Worm (Caenorhabditis elegans) whole organism, L1 larva: ENCODE results near the gene F53A9.3.
A peak's percentile ranks its signal among the peaks of the same experiment; 100 is the strongest.

Source experiments
- C04F5.9 ChIP-seq: sonication (generic microtip); optimal IDR thresholded peaks from 2 replicates; lab custom pipeline; 2016; ENCODE audit warnings: missing genetic modification characterization, missing compliant biosample characterization
- F16B12.6 ChIP-seq: fragments of 150-350 bp; optimal IDR thresholded peaks from 2 replicates; lab custom pipeline; 2014; ENCODE audit warnings: missing biosample characterization, missing genetic modification characterization
- Y116A8C.19 ChIP-seq: sonication (generic microtip); optimal IDR thresholded peaks from 2 replicates; lab custom pipeline; 2016; ENCODE audit warnings: missing compliant biosample characterization, missing genetic modification characterization, borderline replicate concordance
- blmp-1 ChIP-seq: fragments of 150-350 bp; optimal IDR thresholded peaks from 2 replicates; lab custom pipeline; 2014; ENCODE audit warnings: missing biosample characterization, missing genetic modification characterization
- ceh-90 ChIP-seq: sonication (generic microtip); optimal IDR thresholded peaks from 2 replicates; lab custom pipeline; 2016; ENCODE audit warnings: missing genetic modification characterization, missing compliant biosample characterization
- efl-1 ChIP-seq, 4 experiments: fragments of 150-350 bp; optimal IDR thresholded peaks in 3 of 4; peaks in 1 of 4; 1 replicate in 1 of 4; 2 replicates in 3 of 4; lab custom pipeline; 2014; ENCODE audit warnings: missing biosample characterization in 2 of 4, missing genetic modification characterization in 2 of 4, missing genetic modification reagents in 2 of 4
- egl-27 ChIP-seq, 2 experiments: fragments of 150-350 bp in 1 of 2; sonication (generic microtip); optimal IDR thresholded peaks; 3 replicates each; lab custom pipeline; 2017 to 2018; ENCODE audit warnings: missing biosample characterization in 2 of 2, missing genetic modification characterization in 2 of 2, missing genetic modification reagents in 2 of 2
- elt-2 ChIP-seq: sonication (generic microtip); optimal IDR thresholded peaks from 2 replicates; lab custom pipeline; 2016; ENCODE audit warnings: missing genetic modification characterization, mild to moderate bottlenecking, inconsistent platforms, missing compliant biosample characterization, missing genetic modification reagents
- elt-3 ChIP-seq, 6 experiments: fragments of 150-350 bp in 1 of 6; sonication (generic microtip); optimal IDR thresholded peaks; 2 replicates each; lab custom pipeline; 2017 to 2018; ENCODE audit warnings: missing biosample characterization in 6 of 6, missing genetic modification characterization in 6 of 6, inconsistent platforms in 1 of 6
- fkh-10 ChIP-seq: sonication (generic microtip); optimal IDR thresholded peaks from 2 replicates; lab custom pipeline; 2017; ENCODE audit warnings: missing biosample characterization, missing genetic modification reagents, missing genetic modification characterization
- grh-1 ChIP-seq: fragments of 200-800 bp; sonication (Bioruptor generic); IDR thresholded peaks from 2 replicates; pipeline ENCODE4 v1.3.6; 2022; ENCODE audit warnings: missing genetic modification reagents, missing genetic modification characterization, missing compliant biosample characterization
- lin-35 ChIP-seq, 2 experiments: fragments of 150-350 bp; optimal IDR thresholded peaks; 2 replicates each; lab custom pipeline; 2014; ENCODE audit warnings: missing biosample characterization in 2 of 2, missing genetic modification characterization in 2 of 2, missing genetic modification reagents in 2 of 2
- lir-3 ChIP-seq: sonication (generic microtip); optimal IDR thresholded peaks from 2 replicates; lab custom pipeline; 2016; ENCODE audit warnings: mild to moderate bottlenecking, missing genetic modification characterization, moderate library complexity, missing compliant biosample characterization; ENCODE audit not compliant: poor library complexity
- mdl-1 ChIP-seq, 2 experiments: fragments of 150-350 bp; optimal IDR thresholded peaks; 2 replicates each; lab custom pipeline; 2014 to 2017; ENCODE audit warnings: missing biosample characterization in 2 of 2, missing genetic modification characterization in 2 of 2, inconsistent platforms in 1 of 2
- mep-1 ChIP-seq: fragments of 150-350 bp; optimal IDR thresholded peaks from 2 replicates; lab custom pipeline; 2014; ENCODE audit warnings: missing biosample characterization, missing genetic modification characterization
- nhr-11 ChIP-seq: fragments of 150-350 bp; optimal IDR thresholded peaks from 2 replicates; lab custom pipeline; 2014; ENCODE audit warnings: missing biosample characterization, missing genetic modification characterization
- nhr-12 ChIP-seq: sonication (generic microtip); optimal IDR thresholded peaks from 2 replicates; lab custom pipeline; 2017; ENCODE audit warnings: missing biosample characterization, missing genetic modification characterization
- nhr-19 ChIP-seq: fragments of 200-800 bp; sonication (Bioruptor generic); conservative IDR thresholded peaks from 2 replicates; pipeline ENCODE4 v1.3.6; 2022; ENCODE audit warnings: missing genetic modification characterization, missing compliant biosample characterization
- nhr-20 ChIP-seq: sonication (generic microtip); optimal IDR thresholded peaks from 2 replicates; lab custom pipeline; 2016; ENCODE audit warnings: mild to moderate bottlenecking, missing genetic modification characterization, missing compliant biosample characterization
- nhr-47 ChIP-seq: sonication (generic microtip); optimal IDR thresholded peaks from 2 replicates; lab custom pipeline; 2016; ENCODE audit warnings: mild to moderate bottlenecking, missing genetic modification characterization, moderate library complexity, missing compliant biosample characterization
- nhr-76 ChIP-seq: sonication (generic microtip); optimal IDR thresholded peaks from 2 replicates; lab custom pipeline; 2017; ENCODE audit warnings: missing biosample characterization, missing genetic modification characterization
- nhr-84 ChIP-seq: sonication (generic microtip); optimal IDR thresholded peaks from 2 replicates; lab custom pipeline; 2017; ENCODE audit warnings: missing biosample characterization, missing genetic modification characterization
- nhr-85 ChIP-seq: sonication (generic microtip); peaks from one replicate; lab custom pipeline; 2016; ENCODE audit warnings: missing genetic modification characterization, inconsistent platforms, missing compliant biosample characterization
- nhr-90 ChIP-seq: sonication (generic microtip); optimal IDR thresholded peaks from 2 replicates; lab custom pipeline; 2016; ENCODE audit warnings: mild to moderate bottlenecking, missing genetic modification characterization, missing compliant biosample characterization; ENCODE audit not compliant: poor library complexity
- pax-3 ChIP-seq: fragments of 200-800 bp; sonication (Bioruptor generic); optimal IDR thresholded peaks from 2 replicates; lab custom pipeline; 2018; ENCODE audit warnings: mild to moderate bottlenecking, missing genetic modification characterization, moderate library complexity, missing compliant biosample characterization
- skn-1 ChIP-seq: fragments of 150-350 bp; optimal IDR thresholded peaks from 2 replicates; lab custom pipeline; 2014; ENCODE audit warnings: missing biosample characterization, missing genetic modification characterization
- snpc-4 ChIP-seq: fragments of 150-350 bp; optimal IDR thresholded peaks from 2 replicates; lab custom pipeline; 2014; ENCODE audit warnings: missing biosample characterization, missing genetic modification characterization
- unc-62 ChIP-seq: fragments of 150-350 bp; optimal IDR thresholded peaks from 2 replicates; lab custom pipeline; 2014; ENCODE audit warnings: missing biosample characterization, missing genetic modification reagents, missing genetic modification characterization

F53A9.3 gene

DNA sequence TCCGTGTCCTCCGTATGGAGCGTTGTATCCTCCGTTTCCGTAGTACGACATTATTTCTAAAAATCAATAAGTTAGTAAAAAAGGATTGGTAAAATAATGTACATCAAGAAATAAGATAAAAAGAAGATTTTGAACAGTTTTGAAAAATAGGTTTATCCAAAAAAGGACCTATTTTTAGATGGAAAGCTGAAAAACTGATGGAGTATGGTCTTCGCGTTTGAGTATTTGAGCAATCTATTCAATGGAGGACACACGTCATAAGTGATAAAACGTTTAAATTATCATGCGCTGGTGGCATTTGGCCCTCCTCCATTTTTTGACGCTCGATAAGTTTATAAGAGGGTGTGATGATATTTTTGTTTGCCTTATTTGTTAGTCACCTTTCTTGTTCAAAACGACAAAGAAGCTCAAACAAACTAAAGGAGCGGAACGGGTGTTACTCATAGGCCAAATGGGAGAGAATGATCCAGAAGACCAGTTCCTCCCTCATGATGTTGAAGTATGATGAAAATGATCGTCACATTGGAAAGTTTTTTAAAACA, 5.7 kb downstream of the F53A9.3 start, which contains the start of gene F53A9.6:
F53A9.6 (minus strand) TSS at position 51 of the 542 bp plus-strand sequence.
- TF ChIP-seq egl-27 (tag; optimal IDR thresholded peaks at IDR 0.05; lab: Kevin White, UChicago) (no peak), efl-1 (optimal IDR thresholded peaks at IDR 0.05; lab: Kevin White, UChicago) (no peak), efl-1 (GFP tag; optimal IDR thresholded peaks at IDR 0.05 in 1 of 2; lab: Kevin White, UChicago) (peak in 1 of 2 experiments; percentile 74), elt-2 (tag; lab: Kevin White, UChicago) (peak; percentile 64)

DNA sequence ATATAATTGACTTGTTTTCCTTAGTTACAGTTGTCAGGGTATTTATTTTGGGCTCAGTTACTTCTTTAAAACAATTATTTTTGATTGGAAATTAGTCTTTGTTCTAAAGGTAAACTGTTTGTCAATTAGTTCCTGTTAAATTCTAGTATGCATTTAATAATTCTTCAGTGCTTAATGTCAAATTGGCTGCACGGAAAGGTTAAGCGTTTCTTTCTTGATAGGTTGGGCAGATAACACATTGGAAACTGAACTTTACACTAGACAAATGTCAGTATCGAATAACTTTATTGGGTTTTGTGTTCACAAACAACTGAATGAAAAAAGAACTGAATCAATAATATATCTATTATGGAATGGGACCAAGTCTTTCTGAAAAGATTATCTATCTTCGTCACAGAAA, 6.7 kb downstream of the F53A9.3 start:
- TF ChIP-seq nhr-19 (GFP tag; lab: Robert Waterston, UW) (no peak), mdl-1 (tag; optimal IDR thresholded peaks at IDR 0.05; lab: Kevin White, UChicago) (no peak), nhr-76 (tag; lab: Kevin White, UChicago) (no peak), mep-1 (tag; lab: Kevin White, UChicago) (no peak), nhr-90 (tag; lab: Kevin White, UChicago) (no peak), elt-3 (tag; optimal IDR thresholded peaks at IDR 0.05; lab: Kevin White, UChicago) (no peak), fkh-10 (GFP tag; lab: Kevin White, UChicago) (no peak), blmp-1 (no peak), snpc-4 (tag; lab: Kevin White, UChicago) (no peak), Y116A8C.19 (tag; lab: Kevin White, UChicago) (no peak), unc-62 (GFP tag; lab: Kevin White, UChicago) (no peak), egl-27 (tag; optimal IDR thresholded peaks at IDR 0.05; lab: Kevin White, UChicago) (no peak), pax-3 (tag; lab: Kevin White, UChicago) (no peak), nhr-11 (no peak), F16B12.6 (tag; lab: Kevin White, UChicago) (no peak), nhr-12 (tag; lab: Kevin White, UChicago) (no peak), skn-1 (tag; lab: Kevin White, UChicago) (no peak), C04F5.9 (tag; lab: Kevin White, UChicago) (no peak)

DNA sequence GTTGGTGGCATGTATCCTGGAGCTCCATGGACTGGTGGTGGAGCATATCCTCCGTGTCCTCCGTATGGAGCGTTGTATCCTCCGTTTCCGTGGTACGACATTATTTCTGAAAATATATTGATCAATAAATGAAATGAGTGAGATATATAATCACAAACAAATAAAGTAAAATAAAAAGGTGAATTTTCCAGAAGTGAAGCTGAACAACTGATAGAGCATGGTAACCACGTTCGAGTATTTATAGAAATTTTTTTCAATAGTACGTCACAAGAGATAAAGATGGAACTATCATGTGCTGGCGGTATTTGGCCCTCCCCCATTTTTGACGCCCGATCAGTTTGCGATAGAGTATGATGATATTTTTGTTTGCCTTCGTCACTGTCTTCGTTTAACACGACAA, 8.7 kb downstream of the F53A9.3 start, which contains the start of gene F53A9.7:
F53A9.7 (minus strand) TSS at position 101 of the 400 bp plus-strand sequence.
- TF ChIP-seq lir-3 (no peak), nhr-85 (tag; lab: Kevin White, UChicago) (peak; percentile 35)

DNA sequence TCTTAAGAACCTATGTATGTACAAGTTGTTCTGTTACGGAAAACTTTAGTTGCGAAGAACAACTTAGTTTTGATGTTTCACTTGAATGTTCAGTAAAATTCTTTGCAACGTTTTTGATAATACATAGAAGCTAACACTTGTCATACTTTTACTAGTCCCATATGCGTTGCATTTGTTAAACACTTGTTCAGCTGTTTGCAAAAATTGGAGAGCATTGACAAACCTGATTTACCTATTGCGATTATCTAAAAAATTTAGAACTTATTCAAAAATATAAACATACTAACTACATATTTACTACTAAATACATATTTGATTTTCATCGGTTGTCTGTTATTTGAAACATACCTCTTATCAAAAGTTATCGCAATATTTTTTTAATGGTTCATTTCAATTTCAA, 10.0 kb downstream of the F53A9.3 start:
- TF ChIP-seq lin-35 (GFP tag; optimal IDR thresholded peaks at IDR 0.05; lab: Kevin White, UChicago) (no peak), grh-1 (no peak), nhr-47 (tag; lab: Kevin White, UChicago) (no peak), efl-1 (optimal IDR thresholded peaks at IDR 0.05; lab: Kevin White, UChicago) (no peak), efl-1 (GFP tag; optimal IDR thresholded peaks at IDR 0.05 in 1 of 2; lab: Kevin White, UChicago) (peak in 1 of 2 experiments; percentile 5), lir-3 (no peak)

DNA sequence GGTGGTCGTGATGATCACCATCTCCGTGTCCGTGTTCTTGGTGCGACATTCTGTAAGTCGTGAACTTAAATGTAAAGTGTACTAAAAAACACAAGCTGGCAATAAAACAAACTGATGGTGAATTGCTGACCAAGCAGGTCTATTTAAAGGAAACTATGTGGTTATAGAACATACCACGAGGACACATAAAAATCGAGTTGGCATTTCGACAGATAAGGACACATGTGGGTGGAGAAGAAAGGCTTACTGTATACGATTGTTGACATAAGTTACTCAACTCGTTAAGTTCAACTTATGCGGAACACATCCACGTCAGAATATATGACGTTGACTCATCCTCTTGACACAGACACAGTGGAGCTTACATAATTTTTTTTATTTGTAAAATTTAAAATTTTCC, 10.7 kb downstream of the F53A9.3 start, which contains the start of gene F53A9.8:
F53A9.8 (minus strand) TSS at position 49 of the 400 bp plus-strand sequence.
- peak in 1 of 2 experiments; percentile 4 for TF ChIP-seq lin-35 (GFP tag; optimal IDR thresholded peaks at IDR 0.05; lab: Kevin White, UChicago)
- TF ChIP-seq nhr-20, result no peak
- TF ChIP-seq nhr-84, result no peak
- peak; percentile 9 for TF ChIP-seq elt-2 (tag; lab: Kevin White, UChicago)
- TF ChIP-seq fkh-10 (GFP tag; lab: Kevin White, UChicago), result no peak
- TF ChIP-seq F16B12.6 (tag; lab: Kevin White, UChicago), result no peak
- TF ChIP-seq pax-3 (tag; lab: Kevin White, UChicago), result peak; percentile 11
- TF ChIP-seq, all 84 proteins: peak for 3

DNA sequence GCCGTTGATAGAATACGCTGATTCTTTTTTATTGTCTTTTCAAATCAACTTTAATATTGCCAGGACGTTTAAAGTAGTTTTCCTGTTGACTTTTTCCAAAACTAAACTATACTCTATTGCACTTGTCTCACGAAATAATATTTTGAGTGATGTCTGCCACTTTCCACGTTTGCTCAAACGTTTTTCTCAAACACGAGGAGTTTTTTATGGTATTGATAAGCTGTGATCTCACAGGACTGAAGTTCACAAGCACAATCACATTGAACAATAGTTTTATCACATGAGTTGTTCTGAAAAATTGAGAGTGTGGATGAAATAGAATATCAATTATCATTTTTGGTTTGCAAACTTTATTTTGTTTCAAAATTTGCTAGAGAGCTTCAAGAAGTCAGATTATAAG, 11.7 kb downstream of the F53A9.3 start:
- TF ChIP-seq elt-2 (tag; lab: Kevin White, UChicago) (peak; percentile 48), lin-35 (GFP tag; optimal IDR thresholded peaks at IDR 0.05; lab: Kevin White, UChicago) (peak in 1 of 2 experiments; percentile 2), nhr-20 (peak; percentile 49), ceh-90 (tag; lab: Kevin White, UChicago) (no peak), mep-1 (tag; lab: Kevin White, UChicago) (no peak)
